Worm (Caenorhabditis elegans): ENCODE measurements around the gene ZK666.12.

ZK666.12 gene

ce11 chrII:10481824-10482556, 14.0 kb upstream of the ZK666.12 start, which contains the start of the genes clec-60 and ZK666.11:
clec-60 (minus strand) TSS chrII:10481874.
ZK666.11 (plus strand) TSS chrII:10482522.
- peak; percentile 6 for TF ChIP-seq nhr-80 (tag; optimal IDR thresholded peaks at IDR 0.05)
- TF ChIP-seq F22D6.2 (tag; optimal IDR thresholded peaks at IDR 0.05), result no peak
- TF ChIP-seq cebp-1 (GFP tag; IDR thresholded peaks at IDR 0.05), result 0 out of 2 replicates have a peak, but pooled peaks have one; percentile 49
- TF ChIP-seq cebp-1 (tag; optimal IDR thresholded peaks at IDR 0.05), result no peak

ce11 chrII:10482899-10483298, 13.1 kb upstream of the ZK666.12 start:
- TF ChIP-seq nhr-80 (tag; optimal IDR thresholded peaks at IDR 0.05) (peak; percentile 10), zim-3 (tag; optimal IDR thresholded peaks at IDR 0.05) (no peak)

ce11 chrII:10483860-10484259, 12.2 kb upstream of the ZK666.12 start:
- TF ChIP-seq xnd-1 (tag; optimal IDR thresholded peaks at IDR 0.05), result no peak

DNA sequence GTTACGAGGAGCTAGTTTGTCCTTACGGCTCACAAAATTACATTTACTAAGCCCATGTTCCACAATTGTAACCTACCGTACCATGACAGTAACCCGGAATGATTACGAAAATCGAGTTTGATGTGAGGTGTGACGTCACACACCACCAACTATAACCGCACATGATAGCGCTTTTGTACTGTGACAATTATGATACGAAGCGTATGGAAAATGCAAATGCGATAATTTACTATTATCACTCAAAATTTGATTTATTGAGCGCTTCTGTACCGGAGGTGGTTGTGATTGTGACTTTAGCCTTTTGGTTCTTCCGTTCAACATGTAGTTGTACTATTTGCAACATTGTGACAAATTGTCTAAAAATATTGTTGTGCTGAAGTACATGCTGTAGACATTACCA, 10.4 kb upstream of the ZK666.12 start:
- TF ChIP-seq K12H6.12 (tag; optimal IDR thresholded peaks at IDR 0.05), result no peak
- no peak for TF ChIP-seq gei-17 (GFP tag; optimal IDR thresholded peaks at IDR 0.05)
- TF ChIP-seq lsy-27 (tag; optimal IDR thresholded peaks at IDR 0.05; ENCODE audit: borderline replicate concordance, insufficient read depth), result no peak
- TF ChIP-seq ztf-22 (GFP tag; optimal IDR thresholded peaks at IDR 0.05), result no peak
- TF ChIP-seq tbp1 (GFP tag; optimal IDR thresholded peaks at IDR 0.05), result no peak
- peak; percentile 18 for TF ChIP-seq nhr-80 (tag; optimal IDR thresholded peaks at IDR 0.05)
- TF ChIP-seq rcor-1 (GFP tag; IDR thresholded peaks at IDR 0.05), result no peak

ce11 chrII:10486738-10487137, 9.3 kb upstream of the ZK666.12 start, which contains the start of gene ZK666.15:
ZK666.15 (plus strand) TSS chrII:10487038.
- TF ChIP-seq ekl-4 (GFP tag; IDR thresholded peaks at IDR 0.05) (no peak), madf-10 (tag; optimal IDR thresholded peaks at IDR 0.05) (no peak), sdz-38 (tag; optimal IDR thresholded peaks at IDR 0.05) (no peak), D2030.7 (GFP tag; IDR thresholded peaks at IDR 0.05) (no peak), madf-8 (GFP tag; conservative IDR thresholded peaks at IDR 0.05) (no peak), nhr-27 (tag; optimal IDR thresholded peaks at IDR 0.05) (no peak), chd-7 (tag; optimal IDR thresholded peaks at IDR 0.05) (no peak), aptf-3 (GFP tag; IDR thresholded peaks at IDR 0.05) (no peak), unc-130 (GFP tag; optimal IDR thresholded peaks at IDR 0.05) (no peak), lin-54 (GFP tag; optimal IDR thresholded peaks at IDR 0.05) (no peak), ccch-3 (GFP tag; optimal IDR thresholded peaks at IDR 0.05) (no peak), T07F8.4 (tag; optimal IDR thresholded peaks at IDR 0.05) (no peak), ZK185.1 (tag; optimal IDR thresholded peaks at IDR 0.05; ENCODE audit: poor library complexity, severe bottlenecking) (no peak), pha-4 (tag; optimal IDR thresholded peaks at IDR 0.05) (no peak), F23B12.7 (tag; optimal IDR thresholded peaks at IDR 0.05; ENCODE audit: insufficient read depth) (no peak), B0336.3 (GFP tag; IDR thresholded peaks at IDR 0.05) (no peak), mxl-1 (tag; optimal IDR thresholded peaks at IDR 0.05) (no peak), Y79H2A.3 (GFP tag; conservative IDR thresholded peaks at IDR 0.05) (no peak), ztf-25 (GFP tag; IDR thresholded peaks at IDR 0.05) (no peak)
